Worm (Caenorhabditis elegans) whole organism, L3 larva: ENCODE results near the gene frpr-21.

Experiments
- R02D3.7 ChIP-seq: fragments of 150-350 bp; optimal IDR thresholded peaks from 2 replicates; lab custom pipeline; 2014; ENCODE audit warnings: missing biosample characterization, missing genetic modification characterization
- ZK546.5 ChIP-seq: sonication (generic microtip); optimal IDR thresholded peaks from 2 replicates; lab custom pipeline; 2017; ENCODE audit warnings: missing biosample characterization, missing genetic modification characterization
- aly-2 ChIP-seq: fragments of 150-350 bp; optimal IDR thresholded peaks from 2 replicates; lab custom pipeline; 2014; ENCODE audit warnings: missing biosample characterization, missing genetic modification characterization
- ama-1 ChIP-seq: fragments of 150-350 bp; optimal IDR thresholded peaks from 2 replicates; lab custom pipeline; 2018
- ceh-16 ChIP-seq: sonication (generic microtip); optimal IDR thresholded peaks from 2 replicates; lab custom pipeline; 2017; ENCODE audit warnings: missing biosample characterization, missing genetic modification characterization
- ceh-28 ChIP-seq: fragments of 150-350 bp; optimal IDR thresholded peaks from 2 replicates; lab custom pipeline; 2014; ENCODE audit warnings: missing biosample characterization, missing genetic modification reagents, missing genetic modification characterization
- ceh-82 ChIP-seq: fragments of 150-350 bp; optimal IDR thresholded peaks from 2 replicates; lab custom pipeline; 2014; ENCODE audit warnings: missing biosample characterization, missing genetic modification characterization
- daf-12 ChIP-seq: fragments of 150-350 bp; optimal IDR thresholded peaks from 2 replicates; lab custom pipeline; 2014; ENCODE audit warnings: missing biosample characterization, missing genetic modification reagents, missing genetic modification characterization
- elt-1 ChIP-seq: fragments of 150-350 bp; optimal IDR thresholded peaks from 2 replicates; lab custom pipeline; 2014; ENCODE audit warnings: missing biosample characterization, missing genetic modification characterization
- elt-2 ChIP-seq: sonication (generic microtip); optimal IDR thresholded peaks from 2 replicates; lab custom pipeline; 2016; ENCODE audit warnings: missing genetic modification reagents, mild to moderate bottlenecking, missing genetic modification characterization, missing compliant biosample characterization
- elt-3 ChIP-seq, 3 experiments: fragments of 150-350 bp in 1 of 3; sonication (generic microtip) in 2 of 3; optimal IDR thresholded peaks; 2 replicates in 2 of 3; 4 replicates in 1 of 3; lab custom pipeline; 2014 to 2017; ENCODE audit warnings: missing biosample characterization in 3 of 3, missing genetic modification characterization in 3 of 3
- fkh-10 ChIP-seq: sonication (generic microtip); optimal IDR thresholded peaks from 2 replicates; lab custom pipeline; 2017; ENCODE audit warnings: missing biosample characterization, missing genetic modification reagents, missing genetic modification characterization
- fkh-2 ChIP-seq: fragments of 150-350 bp; optimal IDR thresholded peaks from 2 replicates; lab custom pipeline; 2014; ENCODE audit warnings: missing biosample characterization, missing genetic modification reagents, missing genetic modification characterization
- hmg-11 ChIP-seq: sonication (generic microtip); optimal IDR thresholded peaks from 2 replicates; lab custom pipeline; 2016; ENCODE audit warnings: missing genetic modification characterization, missing compliant biosample characterization
- jun-1 ChIP-seq: fragments of 150-350 bp; optimal IDR thresholded peaks from 2 replicates; lab custom pipeline; 2014; ENCODE audit warnings: missing biosample characterization, missing genetic modification reagents, missing genetic modification characterization
- lin-39 ChIP-seq: fragments of 150-350 bp; optimal IDR thresholded peaks from 2 replicates; lab custom pipeline; 2018; ENCODE audit warnings: missing biosample characterization, missing genetic modification reagents, missing genetic modification characterization
- lsy-12 ChIP-seq: sonication (generic microtip); optimal IDR thresholded peaks from 2 replicates; lab custom pipeline; 2016; ENCODE audit warnings: mild to moderate bottlenecking, missing genetic modification characterization, missing compliant biosample characterization
- mdl-1 ChIP-seq: fragments of 150-350 bp; optimal IDR thresholded peaks from 2 replicates; lab custom pipeline; 2014; ENCODE audit warnings: missing biosample characterization, missing genetic modification characterization
- nfya-1 ChIP-seq: sonication (generic microtip); optimal IDR thresholded peaks from 2 replicates; lab custom pipeline; 2017; ENCODE audit warnings: missing genetic modification characterization, mild to moderate bottlenecking, missing compliant biosample characterization, antibody characterized with exemption, moderate library complexity; ENCODE audit not compliant: insufficient read depth
- nhr-11 ChIP-seq: fragments of 150-350 bp; optimal IDR thresholded peaks from 2 replicates; lab custom pipeline; 2014; ENCODE audit warnings: missing biosample characterization, missing genetic modification characterization
- nhr-12 ChIP-seq: fragments of 150-350 bp; optimal IDR thresholded peaks from 2 replicates; lab custom pipeline; 2014; ENCODE audit warnings: missing biosample characterization, missing genetic modification characterization
- nhr-23 ChIP-seq: fragments of 150-350 bp; optimal IDR thresholded peaks from 2 replicates; lab custom pipeline; 2014; ENCODE audit warnings: missing biosample characterization, missing genetic modification reagents, missing genetic modification characterization
- nhr-25 ChIP-seq: sonication (generic microtip); optimal IDR thresholded peaks from 2 replicates; lab custom pipeline; 2017; ENCODE audit warnings: missing biosample characterization, missing genetic modification characterization
- nhr-28 ChIP-seq: fragments of 150-350 bp; optimal IDR thresholded peaks from 2 replicates; lab custom pipeline; 2014; ENCODE audit warnings: missing biosample characterization, missing genetic modification characterization
- nhr-43 ChIP-seq: sonication (generic microtip); optimal IDR thresholded peaks from 2 replicates; lab custom pipeline; 2016; ENCODE audit warnings: mild to moderate bottlenecking, missing genetic modification characterization, missing compliant biosample characterization; ENCODE audit not compliant: poor library complexity, severe bottlenecking
- nhr-67 ChIP-seq: fragments of 150-350 bp; optimal IDR thresholded peaks from 2 replicates; lab custom pipeline; 2014; ENCODE audit warnings: missing biosample characterization, missing genetic modification characterization
- nhr-76 ChIP-seq: fragments of 150-350 bp; sonication (generic microtip); optimal IDR thresholded peaks from 5 replicates; lab custom pipeline; 2014; ENCODE audit warnings: missing biosample characterization, missing genetic modification characterization
- pha-4 ChIP-seq: fragments of 150-350 bp; optimal IDR thresholded peaks from 2 replicates; lab custom pipeline; 2014; ENCODE audit warnings: missing biosample characterization, missing genetic modification reagents, missing genetic modification characterization
- pqm-1 ChIP-seq: fragments of 150-350 bp; optimal IDR thresholded peaks from 2 replicates; lab custom pipeline; 2017; ENCODE audit warnings: missing biosample characterization, missing genetic modification characterization, inconsistent platforms
- sea-2 ChIP-seq: fragments of 150-350 bp; sonication (generic microtip); optimal IDR thresholded peaks from 4 replicates; lab custom pipeline; 2014; ENCODE audit warnings: missing biosample characterization, missing genetic modification reagents, missing genetic modification characterization
- snpc-4 ChIP-seq: fragments of 150-350 bp; optimal IDR thresholded peaks from 2 replicates; lab custom pipeline; 2014; ENCODE audit warnings: missing biosample characterization, missing genetic modification characterization
- tbx-2 ChIP-seq: sonication (generic microtip); optimal IDR thresholded peaks from 2 replicates; lab custom pipeline; 2016; ENCODE audit warnings: mild to moderate bottlenecking, missing genetic modification characterization, missing compliant biosample characterization
- unc-39 ChIP-seq: sonication (generic microtip); optimal IDR thresholded peaks from 4 replicates; lab custom pipeline; 2017; ENCODE audit warnings: missing biosample characterization, missing genetic modification characterization
- unc-62 ChIP-seq: fragments of 150-350 bp; sonication (generic microtip); optimal IDR thresholded peaks from 4 replicates; lab custom pipeline; 2014; ENCODE audit warnings: missing biosample characterization, missing genetic modification reagents, missing genetic modification characterization
- zag-1 ChIP-seq: fragments of 150-350 bp; optimal IDR thresholded peaks from 2 replicates; lab custom pipeline; 2014; ENCODE audit warnings: missing biosample characterization, missing genetic modification characterization
- ztf-11 ChIP-seq: fragments of 150-350 bp; optimal IDR thresholded peaks from 2 replicates; lab custom pipeline; 2014; ENCODE audit warnings: missing biosample characterization, missing genetic modification characterization
- ztf-4 ChIP-seq: fragments of 150-350 bp; optimal IDR thresholded peaks from 2 replicates; lab custom pipeline; 2014; ENCODE audit warnings: missing biosample characterization, missing genetic modification characterization

Gene frpr-21

DNA sequence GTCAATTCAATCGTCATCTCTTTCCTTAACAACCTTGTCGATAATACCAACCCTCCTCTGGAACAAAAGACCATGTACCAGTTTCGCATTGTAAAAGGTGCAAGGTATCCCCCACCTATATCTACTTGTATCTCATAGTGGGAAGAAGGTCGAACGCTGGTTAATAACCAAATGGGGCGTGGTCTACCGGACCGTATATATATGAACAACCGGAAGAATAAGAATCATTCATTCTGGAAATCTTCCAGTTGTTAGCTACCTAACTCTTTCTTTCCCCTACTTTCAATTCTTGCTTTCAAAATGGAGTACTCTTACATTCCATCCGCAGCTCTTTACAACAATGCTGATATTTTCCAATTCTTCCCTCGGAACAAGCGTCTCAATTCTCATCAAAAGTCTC is 39.4 kb upstream of the frpr-21 start, which contains the start of gene ZK673.5:
ZK673.5 (plus strand) TSS at position 301 of the 400 bp plus-strand sequence.
- TF ChIP-seq pha-4 (tag; lab: Kevin White, UChicago): no peak
- TF ChIP-seq elt-2 (tag; lab: Kevin White, UChicago): no peak
- TF ChIP-seq unc-62: no peak
- TF ChIP-seq daf-12: no peak

DNA sequence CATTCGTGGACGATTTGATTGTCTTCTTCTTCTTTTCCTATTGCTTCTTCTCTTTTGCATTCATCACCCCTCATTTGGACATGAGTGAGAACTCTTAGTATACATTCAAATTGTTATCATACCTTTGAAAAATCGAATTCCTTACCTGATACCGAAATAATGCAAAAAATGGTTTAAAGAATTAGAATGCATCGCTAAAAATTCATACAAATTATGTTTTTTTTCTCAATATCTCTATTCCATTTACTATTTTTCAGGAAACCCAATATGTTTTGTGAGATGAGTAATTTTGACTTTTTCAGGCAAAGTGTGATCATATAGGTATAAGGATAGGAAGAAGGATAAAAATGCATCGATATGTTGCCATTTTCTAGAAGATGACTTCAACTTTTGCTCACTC is 35.1 kb upstream of the frpr-21 start, which contains the start of gene ZK673.11:
ZK673.11 (plus strand) TSS at position 301 of the 400 bp plus-strand sequence.
- TF ChIP-seq tbx-2 (tag; lab: Kevin White, UChicago) (no peak), nhr-43 (tag; lab: Kevin White, UChicago) (no peak), jun-1 (tag; lab: Kevin White, UChicago) (no peak), nhr-67 (tag; lab: Kevin White, UChicago) (no peak), unc-62 (no peak), ZK546.5 (tag; lab: Kevin White, UChicago) (no peak), nhr-11 (tag; lab: Kevin White, UChicago) (no peak), sea-2 (GFP tag; lab: Kevin White, UChicago) (no peak), ceh-28 (no peak), elt-3 (tag; optimal IDR thresholded peaks at IDR 0.05; lab: Kevin White, UChicago) (no peak), hmg-11 (no peak), elt-1 (no peak), ztf-11 (tag; lab: Kevin White, UChicago) (no peak), fkh-2 (tag; lab: Kevin White, UChicago) (no peak), zag-1 (no peak), nfya-1 (no peak), nhr-12 (no peak), snpc-4 (tag; lab: Kevin White, UChicago) (no peak), lsy-12 (no peak)

DNA sequence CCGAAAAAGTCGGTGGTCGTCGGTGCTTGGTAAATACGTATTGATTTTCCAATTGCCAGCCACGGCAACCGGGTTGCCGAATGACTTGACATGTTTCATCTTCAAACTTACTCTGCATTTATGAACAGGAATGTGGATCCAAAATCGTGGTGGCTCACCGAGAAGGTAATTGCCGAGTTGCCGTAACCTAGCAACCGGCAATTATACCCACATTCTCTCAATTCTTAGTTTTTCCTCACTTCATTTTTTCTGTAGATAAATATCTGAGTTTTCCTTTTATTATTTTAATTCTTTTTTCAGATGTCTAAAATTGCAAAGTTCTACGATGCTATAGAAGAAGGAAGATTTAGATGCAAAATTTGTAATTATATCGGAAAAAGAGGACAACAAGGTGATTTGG is 30.8 kb upstream of the frpr-21 start, which contains the start of gene ZK673.4:
ZK673.4 (plus strand) TSS at position 301 of the 400 bp plus-strand sequence.
- TF ChIP-seq nhr-11 (tag; lab: Kevin White, UChicago) (no peak), aly-2 (no peak), hmg-11 (no peak), fkh-2 (tag; lab: Kevin White, UChicago) (no peak), R02D3.7 (no peak), nhr-76 (tag; lab: Kevin White, UChicago) (no peak), sea-2 (GFP tag; lab: Kevin White, UChicago) (no peak), nhr-25 (tag; lab: Kevin White, UChicago) (no peak)

DNA sequence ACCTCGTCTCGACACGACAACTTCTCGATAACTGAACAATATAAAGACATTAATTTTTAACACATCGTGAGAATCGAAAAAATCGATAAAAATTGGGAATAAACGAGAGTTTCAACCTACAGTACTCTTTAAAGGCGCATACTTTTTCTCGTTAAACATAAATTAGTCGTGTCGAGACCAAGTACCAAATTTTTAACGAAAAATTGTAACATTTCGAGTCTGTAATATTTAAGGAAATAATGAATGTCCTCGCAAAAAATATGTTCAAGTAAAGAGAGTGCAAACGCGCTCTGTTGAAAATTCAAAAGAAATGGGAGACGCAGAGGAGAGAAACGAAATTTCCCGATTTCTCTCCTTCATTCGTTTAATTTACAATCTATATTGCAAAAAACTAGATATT is 28.5 kb upstream of the frpr-21 start:
- TF ChIP-seq nhr-28 (tag; lab: Kevin White, UChicago): no peak
- TF ChIP-seq ceh-16: no peak
- TF ChIP-seq ama-1: peak; percentile 86
- TF ChIP-seq ceh-28: peak; percentile 30
- peak; percentile 58 for TF ChIP-seq ztf-4 (tag; lab: Kevin White, UChicago)
- peak; percentile 55 for TF ChIP-seq nhr-43 (tag; lab: Kevin White, UChicago)
- TF ChIP-seq pha-4 (tag; lab: Kevin White, UChicago): peak; percentile 55
- TF ChIP-seq lsy-12: peak; percentile 62
- peak; percentile 25 for TF ChIP-seq elt-2 (tag; lab: Kevin White, UChicago)
- peak; percentile 48 for TF ChIP-seq jun-1 (tag; lab: Kevin White, UChicago)

DNA sequence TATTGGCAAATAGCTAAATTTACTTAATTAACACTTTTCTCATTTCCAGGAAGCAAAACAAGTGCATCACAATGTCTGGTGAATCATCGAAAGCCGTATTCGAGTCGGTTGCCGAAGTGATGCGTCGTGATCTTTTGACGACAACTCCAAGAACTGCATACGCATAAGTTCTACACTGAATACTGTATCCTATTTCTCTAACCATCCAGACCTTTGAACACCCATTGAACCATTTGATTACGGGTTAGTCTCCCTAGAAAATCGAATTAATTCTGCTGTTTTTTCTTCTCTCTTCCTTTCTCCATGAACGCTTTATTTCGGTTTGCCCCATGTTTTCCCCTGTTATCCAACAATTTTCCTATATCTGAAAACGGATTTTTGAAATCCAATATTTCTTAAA is 27.9 kb upstream of the frpr-21 start, which contains the start of gene lin-56:
lin-56 (plus strand) TSS at position 301 of the 400 bp plus-strand sequence.
- TF ChIP-seq lsy-12 (no peak), ceh-82 (no peak), nhr-25 (tag; lab: Kevin White, UChicago) (no peak), R02D3.7 (no peak), nhr-76 (tag; lab: Kevin White, UChicago) (no peak), fkh-10 (GFP tag; lab: Kevin White, UChicago) (no peak), nhr-23 (no peak), lin-39 (tag; lab: Kevin White, UChicago) (no peak), unc-39 (tag; lab: Kevin White, UChicago) (no peak), ZK546.5 (tag; lab: Kevin White, UChicago) (no peak), pqm-1 (tag; lab: Kevin White, UChicago) (no peak), nfya-1 (no peak), mdl-1 (no peak), ztf-4 (tag; lab: Kevin White, UChicago) (no peak), nhr-28 (tag; lab: Kevin White, UChicago) (no peak), ceh-28 (no peak), aly-2 (no peak), nhr-43 (tag; lab: Kevin White, UChicago) (no peak), sea-2 (GFP tag; lab: Kevin White, UChicago) (no peak)
